Worm (Caenorhabditis elegans): Measurements from ENCODE around the gene clh-1.

clh-1 gene

DNA sequence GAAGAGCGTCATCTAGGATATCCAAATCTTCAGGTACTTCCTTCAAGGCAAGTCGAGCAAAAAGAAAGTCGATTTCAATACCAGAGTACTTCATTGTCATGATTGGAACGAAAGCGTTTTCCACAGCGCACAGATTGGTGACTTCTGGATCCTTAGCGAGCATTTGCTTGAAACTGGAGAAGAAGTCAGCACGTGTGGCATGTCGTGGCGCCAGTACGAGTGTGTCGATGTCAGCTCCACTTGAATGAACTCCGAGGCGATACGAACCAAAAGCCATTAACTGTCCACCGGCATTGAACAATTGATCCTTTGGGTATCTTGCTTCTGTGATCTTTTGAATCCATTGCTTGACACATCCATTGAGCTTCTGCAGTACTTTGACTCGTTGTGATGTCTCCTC, 40.2 kb downstream of the clh-1 start:
- TF ChIP-seq fkh-10 (GFP tag; optimal IDR thresholded peaks at IDR 0.05) (no peak), snu-23 (GFP tag; optimal IDR thresholded peaks at IDR 0.05) (no peak), tbx-2 (tag; optimal IDR thresholded peaks at IDR 0.05) (no peak), nhr-19 (GFP tag; conservative IDR thresholded peaks at IDR 0.05) (no peak), mep-1 (tag; optimal IDR thresholded peaks at IDR 0.05) (no peak)

ce11 chrII:11813895-11814369, 42.3 kb downstream of the clh-1 start, which contains the start of gene F43G6.8:
Gene F43G6.8 (minus strand): TSS chrII:11814092.
- TF ChIP-seq ceh-82 (tag; optimal IDR thresholded peaks at IDR 0.05) (peak in 1 of 3 experiments; percentile 47), nhr-11 (tag; optimal IDR thresholded peaks at IDR 0.05) (peak; percentile 55), ama-1 (optimal IDR thresholded peaks at IDR 0.05) (peak; percentile 52), irx-1 (tag; optimal IDR thresholded peaks at IDR 0.05) (no peak), mab-9 (GFP tag; IDR thresholded peaks at IDR 0.05) (0 out of 2 replicates have a peak, but pooled peaks have one; percentile 33), mdl-1 (tag; optimal IDR thresholded peaks at IDR 0.05) (peak in 1 of 2 experiments; percentile 76), ceh-90 (tag; optimal IDR thresholded peaks at IDR 0.05) (no peak), F16B12.6 (tag; optimal IDR thresholded peaks at IDR 0.05) (no peak), swsn-7 (tag; optimal IDR thresholded peaks at IDR 0.05) (peak; percentile 35), hlh-17 (GFP tag; optimal IDR thresholded peaks at IDR 0.05; ENCODE audit: borderline replicate concordance) (no peak), fkh-4 (tag; optimal IDR thresholded peaks at IDR 0.05; ENCODE audit: borderline replicate concordance) (no peak), aly-2 (tag; optimal IDR thresholded peaks at IDR 0.05) (no peak), fkh-10 (GFP tag; optimal IDR thresholded peaks at IDR 0.05) (no peak), pqm-1 (tag; optimal IDR thresholded peaks at IDR 0.05) (no peak), sox-4 (tag; optimal IDR thresholded peaks at IDR 0.05) (no peak), nhr-47 (tag; optimal IDR thresholded peaks at IDR 0.05) (peak; percentile 47), hlh-4 (tag; optimal IDR thresholded peaks at IDR 0.05) (no peak), fkh-8 (tag; optimal IDR thresholded peaks at IDR 0.05) (peak; percentile 75), nhr-28 (tag; optimal IDR thresholded peaks at IDR 0.05) (no peak), elt-3 (tag; optimal IDR thresholded peaks at IDR 0.05) (peak in 1 of 6 experiments; percentile 30), sup-37 (GFP tag; optimal IDR thresholded peaks at IDR 0.05) (no peak), C16A3.4 (tag; optimal IDR thresholded peaks at IDR 0.05) (peak; percentile 37), xbp-1 (tag; optimal IDR thresholded peaks at IDR 0.05) (peak; percentile 18), lin-13 (GFP tag; optimal IDR thresholded peaks at IDR 0.05) (peak; percentile 21), lin-14 (GFP tag; optimal IDR thresholded peaks at IDR 0.05) (peak; percentile 76), unc-98 (GFP tag; IDR thresholded peaks at IDR 0.05) (no peak), efl-3 (GFP tag; optimal IDR thresholded peaks at IDR 0.05) (no peak), egl-13 (tag; optimal IDR thresholded peaks at IDR 0.05) (no peak), grh-1 (GFP tag; IDR thresholded peaks at IDR 0.05) (no peak), rnt-1 (tag; optimal IDR thresholded peaks at IDR 0.05) (peak; percentile 56), lin-15B (tag; optimal IDR thresholded peaks at IDR 0.05) (no peak), zip-4 (GFP tag; optimal IDR thresholded peaks at IDR 0.05) (no peak), nhr-71 (tag; optimal IDR thresholded peaks at IDR 0.05) (peak; percentile 61), unc-86 (tag; optimal IDR thresholded peaks at IDR 0.05) (peak; percentile 12), lsy-2 (tag; optimal IDR thresholded peaks at IDR 0.05) (peak; percentile 42 to 72), unc-30 (tag; optimal IDR thresholded peaks at IDR 0.05) (no peak), jun-1 (tag; optimal IDR thresholded peaks at IDR 0.05) (peak; percentile 12), mef-2 (tag; optimal IDR thresholded peaks at IDR 0.05) (no peak), hpl-2 (GFP tag; optimal IDR thresholded peaks at IDR 0.05) (no peak), sptf-1 (tag; optimal IDR thresholded peaks at IDR 0.05) (no peak), zag-1 (tag; optimal IDR thresholded peaks at IDR 0.05) (no peak), lir-3 (tag; optimal IDR thresholded peaks at IDR 0.05; ENCODE audit: poor library complexity) (peak; percentile 33), nhr-85 (tag) (no peak), alr-1 (tag; optimal IDR thresholded peaks at IDR 0.05; ENCODE audit: borderline replicate concordance) (no peak), ztf-11 (tag; optimal IDR thresholded peaks at IDR 0.05) (no peak), vab-15 (tag; optimal IDR thresholded peaks at IDR 0.05) (no peak), dpl-1 (GFP tag; optimal IDR thresholded peaks at IDR 0.05) (peak; percentile 12 to 45 (median 35))
